Worm (Caenorhabditis elegans) whole organism, late embryonic: ENCODE results near the gene T04A6.3.

Experiments used
- F13H6.1 ChIP-seq: sonication (generic microtip); optimal IDR thresholded peaks from 2 replicates; lab custom pipeline; 2016; ENCODE audit warnings: missing genetic modification characterization, missing compliant biosample characterization
- T23F11.4 ChIP-seq: fragments of 200-800 bp; sonication (Bioruptor generic); optimal IDR thresholded peaks from 2 replicates; lab custom pipeline; 2018; ENCODE audit warnings: mild to moderate bottlenecking, missing genetic modification characterization, missing compliant biosample characterization
- Y22D7AL.16 ChIP-seq: sonication (generic microtip); optimal IDR thresholded peaks from 2 replicates; lab custom pipeline; 2016; ENCODE audit warnings: missing genetic modification characterization, missing compliant biosample characterization
- ama-1 ChIP-seq: fragments of 150-350 bp; optimal IDR thresholded peaks from 2 replicates; lab custom pipeline; 2014
- ceh-18 ChIP-seq: sonication (generic microtip); optimal IDR thresholded peaks from 2 replicates; lab custom pipeline; 2016; ENCODE audit warnings: missing genetic modification characterization, missing compliant biosample characterization
- ceh-19 ChIP-seq: fragments of 200-800 bp; sonication (Bioruptor generic); optimal IDR thresholded peaks from 2 replicates; lab custom pipeline; 2018; ENCODE audit warnings: mild to moderate bottlenecking, missing genetic modification characterization, missing compliant biosample characterization
- ceh-22 ChIP-seq: sonication (generic microtip); optimal IDR thresholded peaks from 2 replicates; lab custom pipeline; 2017; ENCODE audit warnings: missing biosample characterization, missing genetic modification characterization
- ceh-24 ChIP-seq: sonication (generic microtip); optimal IDR thresholded peaks from 2 replicates; lab custom pipeline; 2016; ENCODE audit warnings: mild to moderate bottlenecking, missing genetic modification characterization, missing compliant biosample characterization
- ceh-31 ChIP-seq: sonication (generic microtip); optimal IDR thresholded peaks from 2 replicates; lab custom pipeline; 2016; ENCODE audit warnings: missing genetic modification characterization, missing compliant biosample characterization
- ceh-45 ChIP-seq: fragments of 200-800 bp; sonication (Bioruptor generic); IDR thresholded peaks from 2 replicates; pipeline ENCODE4 v1.3.6; 2022; ENCODE audit warnings: missing genetic modification reagents, missing genetic modification characterization, missing compliant biosample characterization
- ceh-6 ChIP-seq: fragments of 200-800 bp; sonication (Bioruptor generic); optimal IDR thresholded peaks from 2 replicates; lab custom pipeline; 2018; ENCODE audit warnings: mild to moderate bottlenecking, missing genetic modification characterization, missing compliant biosample characterization
- che-1 ChIP-seq: sonication (generic microtip); optimal IDR thresholded peaks from 2 replicates; lab custom pipeline; 2016; ENCODE audit warnings: mild to moderate bottlenecking, missing genetic modification characterization, missing compliant biosample characterization
- dmd-4 ChIP-seq: sonication (generic microtip); optimal IDR thresholded peaks from 2 replicates; lab custom pipeline; 2016; ENCODE audit warnings: borderline replicate concordance, missing genetic modification characterization, missing compliant biosample characterization
- dve-1 ChIP-seq: sonication (generic microtip); optimal IDR thresholded peaks from 2 replicates; lab custom pipeline; 2017; ENCODE audit warnings: antibody characterized with exemption, mild to moderate bottlenecking, missing genetic modification characterization, missing compliant biosample characterization
- elt-2 ChIP-seq: sonication (generic microtip); optimal IDR thresholded peaks from 2 replicates; lab custom pipeline; 2016; ENCODE audit warnings: missing genetic modification reagents, missing genetic modification characterization, missing compliant biosample characterization
- elt-4 ChIP-seq: sonication (generic microtip); optimal IDR thresholded peaks from 2 replicates; lab custom pipeline; 2016; ENCODE audit warnings: missing genetic modification characterization, missing compliant biosample characterization
- eyg-1 ChIP-seq: sonication (generic microtip); optimal IDR thresholded peaks from 2 replicates; lab custom pipeline; 2016; ENCODE audit warnings: missing genotype, missing genetic modification characterization, missing compliant biosample characterization
- fkh-10 ChIP-seq: fragments of 150-350 bp; optimal IDR thresholded peaks from 2 replicates; lab custom pipeline; 2014; ENCODE audit warnings: missing biosample characterization, missing genetic modification reagents, missing genetic modification characterization
- hlh-13 ChIP-seq: fragments of 200-800 bp; sonication (Bioruptor generic); optimal IDR thresholded peaks from 2 replicates; lab custom pipeline; 2018; ENCODE audit warnings: mild to moderate bottlenecking, missing genetic modification characterization, missing compliant biosample characterization
- hlh-30 ChIP-seq: sonication (generic microtip); optimal IDR thresholded peaks from 2 replicates; lab custom pipeline; 2017; ENCODE audit warnings: antibody characterized with exemption, missing genetic modification characterization, missing compliant biosample characterization; ENCODE audit not compliant: insufficient read depth
- hlh-6 ChIP-seq: sonication (generic microtip); optimal IDR thresholded peaks from 2 replicates; lab custom pipeline; 2016; ENCODE audit warnings: missing genotype, missing genetic modification characterization, missing compliant biosample characterization
- lim-6 ChIP-seq: sonication (generic microtip); optimal IDR thresholded peaks from 2 replicates; lab custom pipeline; 2016; ENCODE audit warnings: missing genetic modification characterization, missing compliant biosample characterization
- lin-11 ChIP-seq: fragments of 200-800 bp; sonication (Bioruptor generic); optimal IDR thresholded peaks from 2 replicates; lab custom pipeline; 2018; ENCODE audit warnings: mild to moderate bottlenecking, missing genetic modification characterization, missing compliant biosample characterization
- madf-2 ChIP-seq: sonication (generic microtip); optimal IDR thresholded peaks from 2 replicates; lab custom pipeline; 2017; ENCODE audit warnings: missing genetic modification characterization, missing compliant biosample characterization
- nfya-1 ChIP-seq: sonication (generic microtip); optimal IDR thresholded peaks from 2 replicates; lab custom pipeline; 2017; ENCODE audit warnings: missing genetic modification characterization, mild to moderate bottlenecking, missing compliant biosample characterization, antibody characterized with exemption, moderate library complexity
- nhr-11 ChIP-seq: fragments of 150-350 bp; optimal IDR thresholded peaks from 2 replicates; lab custom pipeline; 2014; ENCODE audit warnings: missing biosample characterization, missing genetic modification characterization
- nhr-232 ChIP-seq: sonication (generic microtip); optimal IDR thresholded peaks from 2 replicates; lab custom pipeline; 2016; ENCODE audit warnings: missing genetic modification characterization, missing compliant biosample characterization
- npax-4 ChIP-seq: sonication (generic microtip); optimal IDR thresholded peaks from 2 replicates; lab custom pipeline; 2016; ENCODE audit warnings: missing genetic modification characterization, missing compliant biosample characterization
- pat-9 ChIP-seq: fragments of 200-800 bp; sonication (Bioruptor generic); optimal IDR thresholded peaks from 2 replicates; lab custom pipeline; 2018; ENCODE audit warnings: mild to moderate bottlenecking, missing genetic modification characterization, moderate library complexity, missing compliant biosample characterization
- pha-4 ChIP-seq: fragments of 150-350 bp; optimal IDR thresholded peaks from 2 replicates; lab custom pipeline; 2018; ENCODE audit warnings: missing biosample characterization, missing genetic modification reagents, missing genetic modification characterization
- sdc-2 ChIP-seq: sonication (generic microtip); optimal IDR thresholded peaks from 2 replicates; lab custom pipeline; 2016; ENCODE audit warnings: missing genotype, missing genetic modification characterization, missing compliant biosample characterization
- sox-2 ChIP-seq: fragments of 200-800 bp; sonication (Bioruptor generic); IDR thresholded peaks from 2 replicates; pipeline ENCODE4 v1.3.6; 2022; ENCODE audit warnings: missing genetic modification reagents, missing genetic modification characterization, missing compliant biosample characterization
- sox-4 ChIP-seq: sonication (generic microtip); optimal IDR thresholded peaks from 2 replicates; lab custom pipeline; 2017; ENCODE audit warnings: mild to moderate bottlenecking, missing genetic modification characterization, inconsistent platforms, missing compliant biosample characterization
- syd-9 ChIP-seq: sonication (generic microtip); optimal IDR thresholded peaks from 2 replicates; lab custom pipeline; 2016; ENCODE audit warnings: mild to moderate bottlenecking, missing genetic modification characterization, moderate library complexity, missing compliant biosample characterization
- tbx-2 ChIP-seq: sonication (generic microtip); optimal IDR thresholded peaks from 2 replicates; lab custom pipeline; 2016; ENCODE audit warnings: missing genetic modification characterization, missing compliant biosample characterization
- ttx-3 ChIP-seq: sonication (generic microtip); optimal IDR thresholded peaks from 2 replicates; lab custom pipeline; 2016; ENCODE audit warnings: missing genetic modification reagents, missing genetic modification characterization, missing compliant biosample characterization
- unc-3 ChIP-seq, 2 experiments: fragments of 200-800 bp in 1 of 2; sonication (Bioruptor generic) in 1 of 2; sonication (generic microtip) in 1 of 2; conservative IDR thresholded peaks in 1 of 2; optimal IDR thresholded peaks in 1 of 2; 2 replicates each; pipeline versions ENCODE4 v1.3.6 to Lab custom; 2016 to 2022; ENCODE audit warnings: missing compliant biosample characterization in 2 of 2, missing genetic modification characterization in 2 of 2, missing genetic modification reagents in 1 of 2
- unc-42 ChIP-seq: sonication (generic microtip); optimal IDR thresholded peaks from 2 replicates; lab custom pipeline; 2016; ENCODE audit warnings: missing genotype, missing genetic modification characterization, missing compliant biosample characterization
- unc-86 ChIP-seq: sonication (generic microtip); optimal IDR thresholded peaks from 2 replicates; lab custom pipeline; 2016; ENCODE audit warnings: missing genetic modification characterization, missing compliant biosample characterization
- zip-5 ChIP-seq: sonication (generic microtip); optimal IDR thresholded peaks from 2 replicates; lab custom pipeline; 2016; ENCODE audit warnings: missing genetic modification characterization, missing compliant biosample characterization
- ztf-16 ChIP-seq: sonication (generic microtip); optimal IDR thresholded peaks from 2 replicates; lab custom pipeline; 2017; ENCODE audit warnings: missing genetic modification characterization, missing compliant biosample characterization

T04A6.3 gene

ce11 chrIII:7584131-7584646 is 23.9 kb downstream of the T04A6.3 start, which contains the start of gene cup-5:
TSS of gene cup-5 (plus strand) at chrIII:7584181.
- TF ChIP-seq ama-1 (no peak), npax-4 (tag; lab: Kevin White, UChicago) (no peak), lim-6 (no peak), sox-2 (GFP tag; lab: Robert Waterston, UW) (no peak), unc-3 (GFP tag; conservative IDR thresholded peaks at IDR 0.05; lab: Robert Waterston, UW) (no peak), unc-3 (tag; optimal IDR thresholded peaks at IDR 0.05; lab: Kevin White, UChicago) (no peak), lin-11 (no peak), nfya-1 (tag; lab: Kevin White, UChicago) (no peak), ceh-19 (GFP tag; lab: Kevin White, UChicago) (no peak), Y22D7AL.16 (no peak), elt-2 (no peak), zip-5 (no peak), nhr-11 (no peak), dve-1 (tag; lab: Kevin White, UChicago) (no peak), elt-4 (no peak), eyg-1 (no peak), F13H6.1 (tag; lab: Kevin White, UChicago) (no peak), ceh-18 (tag; lab: Kevin White, UChicago) (no peak), ceh-22 (tag; lab: Kevin White, UChicago) (no peak)

ce11 chrIII:7582885-7583284 is 25.2 kb downstream of the T04A6.3 start, which contains the start of gene R13A5.10:
TSS of gene R13A5.10 (minus strand) at chrIII:7582985.
- TF ChIP-seq hlh-6 (tag; lab: Kevin White, UChicago) (no peak), ceh-45 (GFP tag; lab: Robert Waterston, UW) (no peak), pha-4 (tag; lab: Kevin White, UChicago) (no peak), unc-86 (no peak), dmd-4 (tag; lab: Kevin White, UChicago) (no peak), tbx-2 (tag; lab: Kevin White, UChicago) (no peak), madf-2 (tag; lab: Kevin White, UChicago) (no peak), ceh-18 (tag; lab: Kevin White, UChicago) (no peak), nhr-232 (tag; lab: Kevin White, UChicago) (no peak), ttx-3 (tag; lab: Kevin White, UChicago) (no peak), lin-11 (no peak), syd-9 (no peak)

ce11 chrIII:7580586-7580985 is 27.5 kb downstream of the T04A6.3 start:
- TF ChIP-seq lim-6 (no peak), sox-2 (GFP tag; lab: Robert Waterston, UW) (no peak), ceh-31 (tag; lab: Kevin White, UChicago) (peak; percentile 47), nfya-1 (tag; lab: Kevin White, UChicago) (peak; percentile 27), ceh-19 (GFP tag; lab: Kevin White, UChicago) (peak; percentile 39)

- TF ChIP-seq sox-2 (GFP tag; lab: Robert Waterston, UW) (no peak), che-1 (tag; lab: Kevin White, UChicago) (no peak), nhr-11 (no peak), ttx-3 (tag; lab: Kevin White, UChicago) (no peak), dmd-4 (tag; lab: Kevin White, UChicago) (no peak)
These were observed 28.8 kb downstream of the T04A6.3 start, which contains the start of gene mfsd-6 for ce11 chrIII:7579324-7579723. TSS of gene mfsd-6 (minus strand) at chrIII:7579411.

- TF ChIP-seq sdc-2 (tag; lab: Kevin White, UChicago), result no peak
- TF ChIP-seq unc-3 (GFP tag; conservative IDR thresholded peaks at IDR 0.05; lab: Robert Waterston, UW), result no peak
- TF ChIP-seq unc-3 (tag; optimal IDR thresholded peaks at IDR 0.05; lab: Kevin White, UChicago), result peak; percentile 26
- no peak for TF ChIP-seq hlh-30 (tag; lab: Kevin White, UChicago)
- TF ChIP-seq eyg-1, result no peak
- no peak for TF ChIP-seq pat-9 (tag; lab: Kevin White, UChicago)
- TF ChIP-seq ttx-3 (tag; lab: Kevin White, UChicago), result no peak
- no peak for TF ChIP-seq ceh-45 (GFP tag; lab: Robert Waterston, UW)
- TF ChIP-seq Y22D7AL.16, result no peak
- no peak for TF ChIP-seq ceh-24 (tag; lab: Kevin White, UChicago)
- no peak for TF ChIP-seq T23F11.4 (GFP tag; lab: Kevin White, UChicago)
- TF ChIP-seq ztf-16 (tag; lab: Kevin White, UChicago), result no peak
- no peak for TF ChIP-seq fkh-10 (GFP tag; lab: Kevin White, UChicago)
- peak; percentile 21 for TF ChIP-seq unc-42
- no peak for TF ChIP-seq hlh-13 (GFP tag; lab: Kevin White, UChicago)
- no peak for TF ChIP-seq ceh-6
- TF ChIP-seq elt-2, result peak; percentile 43
- no peak for TF ChIP-seq hlh-6 (tag; lab: Kevin White, UChicago)
- no peak for TF ChIP-seq ceh-19 (GFP tag; lab: Kevin White, UChicago)
- no peak for TF ChIP-seq sox-4
- no peak for TF ChIP-seq zip-5
- no peak for TF ChIP-seq pha-4 (tag; lab: Kevin White, UChicago)
These were observed 35.2 kb downstream of the T04A6.3 start, which contains the start of the genes rpl-9 and lpd-7 for ce11 chrIII:7572781-7573400. TSS of gene rpl-9 (minus strand) at chrIII:7572831. TSS of gene lpd-7 (plus strand) at chrIII:7573350.
